Fruit fly (Drosophila melanogaster) whole organism, embryonic: ENCODE data around the gene Hsp67Ba.
A peak's percentile ranks its signal among the peaks of the same experiment; 100 is the strongest.

ENCODE experiments used
- ATbp ChIP-seq: fragments of 200-800 bp; sonication (Bioruptor generic); optimal IDR thresholded peaks from 2 replicates; lab custom pipeline; 2017; ENCODE audit warnings: missing biosample characterization, mild to moderate bottlenecking, missing genetic modification characterization, missing genetic modification reagents
- Aef1 ChIP-seq: fragments of 200-800 bp; sonication (Bioruptor generic); IDR thresholded peaks from 3 replicates; pipeline ENCODE4 v1.3.6; 2022; ENCODE audit warnings: missing biosample characterization, missing genetic modification characterization
- B-H2 ChIP-seq: fragments of 200-800 bp; sonication (Bioruptor generic); optimal IDR thresholded peaks from 2 replicates; lab custom pipeline; 2018; ENCODE audit warnings: missing biosample characterization, mild to moderate bottlenecking, missing genetic modification characterization
- Bgb ChIP-seq: fragments of 200-800 bp; sonication (Bioruptor generic); IDR thresholded peaks from 2 replicates; pipeline ENCODE4 v1.3.6; 2022; ENCODE audit warnings: missing biosample characterization, missing genetic modification characterization; ENCODE audit not compliant: partially characterized antibody
- Blimp-1 ChIP-seq: fragments of 200-800 bp; sonication (Bioruptor generic); optimal IDR thresholded peaks from 3 replicates; lab custom pipeline; 2018; ENCODE audit warnings: missing biosample characterization, missing genetic modification characterization, mild to moderate bottlenecking, moderate library complexity, missing genetic modification reagents
- CG10462 ChIP-seq: fragments of 200-800 bp; sonication (Bioruptor generic); optimal IDR thresholded peaks from 2 replicates; lab custom pipeline; 2016; ENCODE audit warnings: missing biosample characterization, missing genetic modification characterization
- CG11504 ChIP-seq: fragments of 200-800 bp; sonication (Bioruptor generic); optimal IDR thresholded peaks from 3 replicates; lab custom pipeline; 2019; ENCODE audit warnings: missing biosample characterization, mild to moderate bottlenecking, missing genetic modification characterization, moderate library complexity
- CG11696 ChIP-seq: fragments of 200-800 bp; sonication (Bioruptor generic); IDR thresholded peaks from 2 replicates; pipeline ENCODE4 v1.3.6; 2022; ENCODE audit warnings: missing biosample characterization, missing genetic modification characterization
- CG12219 ChIP-seq: fragments of 200-800 bp; sonication (Bioruptor generic); optimal IDR thresholded peaks from 3 replicates; lab custom pipeline; 2018; ENCODE audit warnings: missing biosample characterization, mild to moderate bottlenecking, missing genetic modification characterization
- CG12744 ChIP-seq: fragments of 200-800 bp; sonication (Bioruptor generic); optimal IDR thresholded peaks from 2 replicates; lab custom pipeline; 2016; ENCODE audit warnings: missing biosample characterization, missing genetic modification characterization
- CG12942 ChIP-seq: fragments of 200-800 bp; sonication (Bioruptor generic); optimal IDR thresholded peaks from 3 replicates; lab custom pipeline; 2016; ENCODE audit warnings: missing biosample characterization, missing genetic modification characterization
- CG13424 ChIP-seq: fragments of 200-800 bp; sonication (Bioruptor generic); optimal IDR thresholded peaks from 2 replicates; lab custom pipeline; 2019; ENCODE audit warnings: missing biosample characterization, mild to moderate bottlenecking, missing genetic modification characterization, moderate library complexity
- CG14441 ChIP-seq: fragments of 200-800 bp; sonication (Bioruptor generic); IDR thresholded peaks from 2 replicates; pipeline ENCODE4 v1.3.6; 2022; ENCODE audit warnings: missing biosample characterization, missing genetic modification characterization
- CG15514 ChIP-seq: fragments of 200-800 bp; sonication (Bioruptor generic); optimal IDR thresholded peaks from 3 replicates; lab custom pipeline; 2017; ENCODE audit warnings: missing biosample characterization, missing genetic modification characterization, mild to moderate bottlenecking, moderate library complexity, missing genetic modification reagents
- CG15601 ChIP-seq: fragments of 200-800 bp; sonication (Bioruptor generic); optimal IDR thresholded peaks from 3 replicates; lab custom pipeline; 2019; ENCODE audit warnings: missing biosample characterization, mild to moderate bottlenecking, missing genetic modification characterization, moderate library complexity
- CG17385 ChIP-seq: fragments of 200-800 bp; sonication (Bioruptor generic); optimal IDR thresholded peaks from 3 replicates; lab custom pipeline; 2018; ENCODE audit warnings: missing biosample characterization, mild to moderate bottlenecking, missing genetic modification characterization
- CG18599 ChIP-seq: fragments of 200-800 bp; sonication (Bioruptor generic); optimal IDR thresholded peaks from 3 replicates; lab custom pipeline; 2017; ENCODE audit warnings: missing biosample characterization, missing genetic modification characterization, mild to moderate bottlenecking, moderate library complexity, missing genetic modification reagents
- CG2678 ChIP-seq: fragments of 200-800 bp; sonication (Bioruptor generic); optimal IDR thresholded peaks from 3 replicates; lab custom pipeline; 2019; ENCODE audit warnings: missing biosample characterization, mild to moderate bottlenecking, missing genetic modification characterization, moderate library complexity
- CG4328 ChIP-seq: fragments of 200-800 bp; sonication (Bioruptor generic); optimal IDR thresholded peaks from 3 replicates; lab custom pipeline; 2017; ENCODE audit warnings: missing biosample characterization, missing genetic modification reagents, missing genetic modification characterization
- CG7839 ChIP-seq: fragments of 200-800 bp; sonication (Bioruptor generic); optimal IDR thresholded peaks from 3 replicates; lab custom pipeline; 2018; ENCODE audit warnings: missing biosample characterization, mild to moderate bottlenecking, missing genetic modification characterization, moderate library complexity
- CG7987 ChIP-seq: fragments of 200-800 bp; sonication (Bioruptor generic); optimal IDR thresholded peaks from 2 replicates; lab custom pipeline; 2018; ENCODE audit warnings: missing biosample characterization, mild to moderate bottlenecking, missing genetic modification characterization, moderate library complexity
- Drgx ChIP-seq: fragments of 200-800 bp; sonication (Bioruptor generic); IDR thresholded peaks from 2 replicates; pipeline ENCODE4 v1.3.6; 2022; ENCODE audit warnings: missing biosample characterization, missing genetic modification characterization
- HmgZ ChIP-seq: fragments of 200-800 bp; sonication (Bioruptor generic); optimal IDR thresholded peaks from 2 replicates; lab custom pipeline; 2018; ENCODE audit warnings: missing biosample characterization, mild to moderate bottlenecking, missing genetic modification characterization
- Hmr ChIP-seq: fragments of 200-800 bp; sonication (Bioruptor generic); optimal IDR thresholded peaks from 3 replicates; lab custom pipeline; 2017; ENCODE audit warnings: mild to moderate bottlenecking, missing biosample characterization, missing genetic modification reagents, missing genetic modification characterization
- Med ChIP-seq: fragments of 200-800 bp; sonication (Bioruptor generic); peaks from one replicate; lab custom pipeline; 2016; ENCODE audit warnings: missing biosample characterization, missing genetic modification characterization, mild to moderate bottlenecking, inconsistent platforms, moderate library complexity
- Pdp1 ChIP-seq, 2 experiments: fragments of 200-800 bp; sonication (Bioruptor generic); optimal IDR thresholded peaks; 3 replicates each; lab custom pipeline; 2016; ENCODE audit warnings: missing biosample characterization in 2 of 2, missing genetic modification characterization in 2 of 2, mild to moderate bottlenecking in 1 of 2, moderate library complexity in 1 of 2
- Ravus ChIP-seq: fragments of 200-800 bp; sonication (Bioruptor generic); IDR thresholded peaks from 2 replicates; pipeline ENCODE4 v1.3.6; 2022; ENCODE audit warnings: missing biosample characterization, missing genetic modification characterization
- Sry-β ChIP-seq: fragments of 200-800 bp; sonication (Bioruptor generic); optimal IDR thresholded peaks from 2 replicates; lab custom pipeline; 2018; ENCODE audit warnings: missing biosample characterization, mild to moderate bottlenecking, missing genetic modification characterization, moderate library complexity
- abd-A ChIP-seq: fragments of 200-800 bp; sonication (Bioruptor generic); optimal IDR thresholded peaks from 3 replicates; lab custom pipeline; 2019; ENCODE audit warnings: missing biosample characterization, mild to moderate bottlenecking, missing genetic modification characterization, moderate library complexity
- chm ChIP-seq: fragments of 200-800 bp; sonication (Bioruptor generic); IDR thresholded peaks from 2 replicates; pipeline ENCODE4 v1.3.6; 2022; ENCODE audit warnings: missing biosample characterization, missing genetic modification characterization
- dati ChIP-seq: fragments of 200-800 bp; sonication (Bioruptor generic); IDR thresholded peaks from 2 replicates; pipeline ENCODE4 v1.3.6; 2022; ENCODE audit warnings: missing biosample characterization, missing genetic modification characterization
- dm ChIP-seq: fragments of 200-800 bp; sonication (Bioruptor generic); optimal IDR thresholded peaks from 3 replicates; lab custom pipeline; 2016; ENCODE audit warnings: missing biosample characterization, missing genetic modification characterization
- fu2 ChIP-seq: fragments of 200-800 bp; sonication (Bioruptor generic); optimal IDR thresholded peaks from 2 replicates; lab custom pipeline; 2016; ENCODE audit warnings: missing biosample characterization, missing genetic modification characterization
- gcm2 ChIP-seq: fragments of 200-800 bp; sonication (Bioruptor generic); optimal IDR thresholded peaks from 2 replicates; lab custom pipeline; 2016; ENCODE audit warnings: missing biosample characterization, missing genetic modification characterization
- gem ChIP-seq: fragments of 200-800 bp; sonication (Bioruptor generic); optimal IDR thresholded peaks from 2 replicates; lab custom pipeline; 2019; ENCODE audit warnings: missing biosample characterization, mild to moderate bottlenecking, missing genetic modification characterization, moderate library complexity
- grau ChIP-seq: fragments of 200-800 bp; optimal IDR thresholded peaks from 3 replicates; lab custom pipeline; 2019; ENCODE audit warnings: missing biosample characterization, mild to moderate bottlenecking, missing genetic modification characterization, moderate library complexity
- gt ChIP-seq: fragments of 200-800 bp; sonication (Bioruptor generic); IDR thresholded peaks from 2 replicates; pipeline ENCODE4 v1.3.6; 2022; ENCODE audit warnings: missing biosample characterization, missing genetic modification characterization
- hkb ChIP-seq, 2 experiments: fragments of 200-800 bp in 1 of 2; fragments of >200 bp in 1 of 2; sonication (Bioruptor generic) in 1 of 2; IDR thresholded peaks in 1 of 2; optimal IDR thresholded peaks in 1 of 2; 2 replicates each; pipeline versions ENCODE4 v1.3.6 to Lab custom; 2017 to 2022; ENCODE audit warnings: missing biosample characterization in 1 of 2, missing genetic modification characterization in 1 of 2
- ken ChIP-seq: fragments of 200-800 bp; sonication (Bioruptor generic); IDR thresholded peaks from 3 replicates; pipeline ENCODE4 v1.3.6; 2022; ENCODE audit warnings: missing biosample characterization, missing genetic modification characterization
- mam ChIP-seq: fragments of 200-800 bp; sonication (Bioruptor generic); optimal IDR thresholded peaks from 3 replicates; lab custom pipeline; 2016; ENCODE audit warnings: missing biosample characterization, missing genetic modification characterization
- p53 ChIP-seq: fragments of 200-800 bp; sonication (Bioruptor generic); optimal IDR thresholded peaks from 2 replicates; lab custom pipeline; 2016; ENCODE audit warnings: missing biosample characterization, missing genetic modification characterization
- pan ChIP-seq, 4 experiments: fragments of >200 bp in 3 of 4; fragments of 200-800 bp in 1 of 4; sonication (Bioruptor generic) in 1 of 4; optimal IDR thresholded peaks in 3 of 4; IDR thresholded peaks in 1 of 4; 2 replicates each; pipeline versions ENCODE4 v1.3.6 to Lab custom; 2017 to 2022; ENCODE audit warnings: missing biosample characterization in 2 of 4, missing genetic modification characterization in 2 of 4, mixed read lengths in 1 of 4
- phol ChIP-seq: fragments of 200-800 bp; sonication (Bioruptor generic); optimal IDR thresholded peaks from 3 replicates; lab custom pipeline; 2018; ENCODE audit warnings: missing biosample characterization, mild to moderate bottlenecking, missing genetic modification characterization, moderate library complexity
- stc ChIP-seq: fragments of 200-800 bp; sonication (Bioruptor generic); IDR thresholded peaks from 2 replicates; pipeline ENCODE4 v1.3.6; 2022; ENCODE audit warnings: missing biosample characterization, missing genetic modification characterization
- tap ChIP-seq: fragments of 200-800 bp; optimal IDR thresholded peaks from 3 replicates; lab custom pipeline; 2019; ENCODE audit warnings: missing biosample characterization, mild to moderate bottlenecking, missing genetic modification characterization, moderate library complexity
- tin ChIP-seq: fragments of 200-800 bp; sonication (Bioruptor generic); optimal IDR thresholded peaks from 3 replicates; lab custom pipeline; 2016; ENCODE audit warnings: missing biosample characterization, missing genetic modification characterization
- unpg ChIP-seq: fragments of 200-800 bp; sonication (Bioruptor generic); optimal IDR thresholded peaks from 3 replicates; lab custom pipeline; 2018; ENCODE audit warnings: missing biosample characterization, mild to moderate bottlenecking, missing genetic modification characterization, moderate library complexity
- vnd ChIP-seq: fragments of 200-800 bp; sonication (Bioruptor generic); IDR thresholded peaks from 3 replicates; pipeline ENCODE4 v1.3.6; 2022; ENCODE audit warnings: missing biosample characterization, missing genetic modification characterization; ENCODE audit not compliant: partially characterized antibody
- vvl ChIP-seq: fragments of 200-800 bp; sonication (Bioruptor generic); IDR thresholded peaks from 2 replicates; pipeline ENCODE4 v1.3.6; 2022; ENCODE audit warnings: missing biosample characterization, missing genetic modification characterization

Hsp67Ba gene

dm6 chr3L:9425838-9426237, 46.5 kb upstream of the Hsp67Ba start (continued):
- TF ChIP-seq B-H2, result no peak
- no peak for TF ChIP-seq CG7987 (GFP tag; lab: Kevin White, UChicago)
- TF ChIP-seq ATbp (GFP tag; lab: Kevin White, UChicago), result peak; percentile 29
- peak; percentile 14 for TF ChIP-seq Hmr (GFP tag; lab: Kevin White, UChicago)
- TF ChIP-seq vvl (GFP tag; lab: Robert Waterston, UW), result peak; percentile 76
- TF ChIP-seq dati (GFP tag; lab: Robert Waterston, UW), result no peak
- peak; percentile 20 for TF ChIP-seq CG17385 (GFP tag; lab: Kevin White, UChicago)
- no peak for TF ChIP-seq dm (GFP tag; lab: Kevin White, UChicago)
- peak; percentile 17; the same call in 1 of the 2 replicates for TF ChIP-seq stc (GFP tag; lab: Robert Waterston, UW)
- TF ChIP-seq mam (GFP tag; lab: Kevin White, UChicago), result peak; percentile 13
- peak; percentile 21; the same call in 1 of the 2 replicates for TF ChIP-seq chm (GFP tag; lab: Robert Waterston, UW)
- no peak for TF ChIP-seq tap (tag; lab: Kevin White, UChicago)
- no peak for TF ChIP-seq Bgb (GFP tag; lab: Robert Waterston, UW)
- TF ChIP-seq CG12219 (GFP tag; lab: Kevin White, UChicago), result peak; percentile 32
- no peak for TF ChIP-seq HmgZ
- TF ChIP-seq gcm2 (GFP tag; lab: Kevin White, UChicago), result no peak
- peak; percentile 31 for TF ChIP-seq CG7839 (tag; lab: Kevin White, UChicago)
- peak; percentile 25 for TF ChIP-seq tin (GFP tag; lab: Kevin White, UChicago)
- peak; percentile 28 for TF ChIP-seq CG13424 (tag; lab: Kevin White, UChicago)
- TF ChIP-seq CG2678 (tag; lab: Kevin White, UChicago), result peak; percentile 32
- TF ChIP-seq gt, result no peak
- TF ChIP-seq CG11696, result peak; percentile 82
- TF ChIP-seq vnd (GFP tag; lab: Robert Waterston, UW), result no peak
- peak; percentile 69 for TF ChIP-seq Med (GFP tag; lab: Kevin White, UChicago)
- peak; percentile 26; the same call in 1 of the 2 replicates for TF ChIP-seq CG14441 (GFP tag; lab: Robert Waterston, UW)
- no peak for TF ChIP-seq Aef1 (GFP tag; lab: Robert Waterston, UW)
- TF ChIP-seq CG15601 (tag; lab: Kevin White, UChicago), result peak; percentile 10
- 0 out of 3 replicates have a peak, but pooled peaks have one; percentile 17 for TF ChIP-seq ken (GFP tag; lab: Robert Waterston, UW)
- TF ChIP-seq CG18599, result peak; percentile 23
- TF ChIP-seq gem (tag; lab: Kevin White, UChicago), result peak; percentile 47
- TF ChIP-seq fu2 (GFP tag; lab: Kevin White, UChicago), result no peak
- peak; percentile 16 for TF ChIP-seq phol (tag; lab: Kevin White, UChicago)
- no peak for TF ChIP-seq CG15514
- peak; percentile 25; the same call in 1 of the 2 replicates for TF ChIP-seq Drgx (GFP tag; lab: Robert Waterston, UW)
- TF ChIP-seq grau (tag; lab: Kevin White, UChicago), result peak; percentile 35
- TF ChIP-seq Sry-β, result no peak
- peak; percentile 48 for TF ChIP-seq CG11504 (tag; lab: Kevin White, UChicago)
- peak; percentile 9 for TF ChIP-seq Blimp-1 (GFP tag; lab: Kevin White, UChicago)
- TF ChIP-seq CG4328 (GFP tag; lab: Kevin White, UChicago), result peak; percentile 32
- TF ChIP-seq abd-A (tag; lab: Kevin White, UChicago), result no peak
- no peak for TF ChIP-seq hkb (optimal IDR thresholded peaks at IDR 0.05; lab: Kevin White, UChicago)
- peak; percentile 10; the same call in 1 of the 2 replicates for TF ChIP-seq hkb (GFP tag; IDR thresholded peaks at IDR 0.05; lab: Robert Waterston, UW)
- TF ChIP-seq CG12744 (GFP tag; lab: Kevin White, UChicago), result no peak
- TF ChIP-seq p53 (GFP tag; lab: Kevin White, UChicago), result no peak
- TF ChIP-seq CG12942 (GFP tag; lab: Kevin White, UChicago), result no peak
- no peak for TF ChIP-seq pan (optimal IDR thresholded peaks at IDR 0.05; lab: Kevin White, UChicago)
- peak in 1 of 2 experiments; percentile 24 for TF ChIP-seq pan (GFP tag; optimal IDR thresholded peaks at IDR 0.05 in 1 of 2, IDR thresholded peaks at IDR 0.05 in 1 of 2)
- peak in 1 of 2 experiments; percentile 73 for TF ChIP-seq Pdp1 (GFP tag; optimal IDR thresholded peaks at IDR 0.05; lab: Kevin White, UChicago)
- no peak for TF ChIP-seq Ravus (GFP tag; lab: Robert Waterston, UW)
- TF ChIP-seq unpg (GFP tag; lab: Kevin White, UChicago), result peak; percentile 18
- no peak for TF ChIP-seq CG10462 (GFP tag; lab: Kevin White, UChicago)
